Worm (Caenorhabditis elegans): ENCODE data around the gene K09B11.5.
"Not testable (repeated sequence)": the region's sequence is repeated elsewhere in the genome, so short reads cannot be mapped to it uniquely, and the experiment has no call there.

K09B11.5 gene

DNA sequence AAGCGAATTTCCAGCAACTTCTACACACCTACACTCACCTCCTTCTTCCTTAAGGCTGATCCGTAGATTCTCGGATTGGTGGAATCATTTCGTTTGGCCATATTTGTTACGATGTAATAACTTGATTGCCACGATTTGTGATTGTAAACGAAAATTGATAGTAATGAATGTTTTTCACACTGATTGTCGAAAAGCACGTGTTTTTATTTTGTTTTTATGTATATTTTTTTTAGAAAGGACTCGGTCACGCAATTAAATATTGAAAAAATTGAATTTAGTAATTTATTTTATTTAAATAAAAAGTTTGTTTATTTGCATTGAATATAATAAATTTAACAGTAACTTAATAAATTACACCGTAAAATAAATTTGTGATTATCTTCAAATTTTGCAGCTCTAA lies at the start of gene K09B11.5:
K09B11.5 (minus strand) TSS at position 101 of the 400 bp plus-strand sequence.
- not testable (repeated sequence) for TF ChIP-seq ztf-29 (GFP tag; IDR thresholded peaks at IDR 0.05); flt-1 (GFP tag; IDR thresholded peaks at IDR 0.05); med-1 (GFP tag; optimal IDR thresholded peaks at IDR 0.05; ENCODE audit: insufficient read depth)

DNA sequence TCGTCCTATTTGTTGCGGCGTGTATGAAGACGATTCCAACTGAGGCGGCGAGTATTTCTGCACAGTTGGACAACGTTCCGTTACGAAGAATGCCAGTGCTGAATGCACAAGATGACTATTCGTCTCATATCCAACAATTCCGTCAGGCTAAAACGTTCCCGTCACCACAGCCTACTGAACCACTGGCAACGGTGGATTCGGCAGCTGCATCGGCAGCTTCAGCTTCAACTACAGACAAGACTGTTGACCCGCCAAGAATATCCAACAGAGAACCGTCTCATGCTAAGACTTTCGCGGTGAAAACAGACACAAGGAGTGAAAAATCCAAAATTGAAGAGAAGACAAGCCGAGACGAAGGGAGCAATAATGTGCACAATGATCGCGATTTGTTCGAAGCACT lies 49.8 kb upstream of the K09B11.5 start:
- TF ChIP-seq tab-1 (GFP tag; IDR thresholded peaks at IDR 0.05) = no peak
- no peak for TF ChIP-seq cog-1 (tag; optimal IDR thresholded peaks at IDR 0.05)
- no peak for TF ChIP-seq T22C8.4 (GFP tag; IDR thresholded peaks at IDR 0.05)

DNA sequence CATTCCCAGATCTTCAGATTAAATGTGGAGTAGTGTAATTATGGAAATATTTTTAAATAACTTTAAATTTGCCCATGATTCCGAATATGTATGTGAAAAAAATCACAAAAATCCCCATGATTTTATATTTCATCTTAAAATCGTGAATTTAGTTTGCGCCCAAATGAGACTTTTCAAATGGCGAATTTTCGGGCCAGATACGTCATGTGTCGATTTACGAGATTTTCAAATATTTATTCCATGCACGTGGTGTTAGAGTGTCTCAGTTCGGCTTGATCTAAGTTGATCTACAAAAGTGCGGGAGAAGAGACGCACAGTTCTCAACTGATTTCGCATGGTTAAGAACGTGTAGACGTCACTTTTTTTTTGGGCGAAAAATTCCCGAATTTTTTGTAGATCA lies 48.7 kb upstream of the K09B11.5 start, which contains the start of gene Y38H8A.1:
Y38H8A.1 (plus strand) TSS at position 301 of the 400 bp plus-strand sequence.
- TF ChIP-seq T22C8.4 (GFP tag; IDR thresholded peaks at IDR 0.05) = no peak
- no peak for TF ChIP-seq flt-1 (GFP tag; IDR thresholded peaks at IDR 0.05)
- TF ChIP-seq ref-1 (GFP tag; conservative IDR thresholded peaks at IDR 0.05) = no peak
- TF ChIP-seq tab-1 (GFP tag; IDR thresholded peaks at IDR 0.05) = no peak
- no peak for TF ChIP-seq ztf-29 (GFP tag; IDR thresholded peaks at IDR 0.05)
- no peak for TF ChIP-seq ztf-23 (GFP tag; IDR thresholded peaks at IDR 0.05)
- TF ChIP-seq med-1 (GFP tag; optimal IDR thresholded peaks at IDR 0.05; ENCODE audit: insufficient read depth) = no peak
- no peak for TF ChIP-seq cog-1 (tag; optimal IDR thresholded peaks at IDR 0.05)
- TF ChIP-seq klf-2 (GFP tag; conservative IDR thresholded peaks at IDR 0.05) = no peak

DNA sequence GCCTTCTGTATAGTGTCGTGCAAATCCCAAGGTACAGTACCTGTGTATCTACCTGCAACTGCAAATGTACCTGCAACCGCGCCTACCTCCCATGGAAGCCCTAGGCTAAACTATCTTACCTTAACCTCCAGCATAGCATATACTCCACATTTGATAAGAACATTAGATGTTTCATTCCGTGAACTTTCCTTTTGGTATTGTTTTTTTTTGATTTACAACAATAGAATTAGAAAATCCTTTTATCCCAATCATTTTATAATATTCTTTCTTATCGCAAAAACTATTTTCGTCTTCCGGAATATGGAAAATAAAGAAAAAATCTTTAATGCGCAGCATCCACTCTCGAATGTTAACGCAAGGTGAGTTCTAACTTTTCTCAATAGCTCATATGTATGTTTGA lies 40.3 kb upstream of the K09B11.5 start, which contains the start of gene Y38H8A.2:
Y38H8A.2 (plus strand) TSS at position 301 of the 400 bp plus-strand sequence.
- TF ChIP-seq ref-1 (GFP tag; conservative IDR thresholded peaks at IDR 0.05) (no peak), flt-1 (GFP tag; IDR thresholded peaks at IDR 0.05) (no peak), T22C8.4 (GFP tag; IDR thresholded peaks at IDR 0.05) (no peak), ztf-23 (GFP tag; IDR thresholded peaks at IDR 0.05) (no peak), tab-1 (GFP tag; IDR thresholded peaks at IDR 0.05) (no peak), med-1 (GFP tag; optimal IDR thresholded peaks at IDR 0.05; ENCODE audit: insufficient read depth) (no peak), klf-2 (GFP tag; conservative IDR thresholded peaks at IDR 0.05) (no peak), cog-1 (tag; optimal IDR thresholded peaks at IDR 0.05) (no peak), ztf-29 (GFP tag; IDR thresholded peaks at IDR 0.05) (no peak)

DNA sequence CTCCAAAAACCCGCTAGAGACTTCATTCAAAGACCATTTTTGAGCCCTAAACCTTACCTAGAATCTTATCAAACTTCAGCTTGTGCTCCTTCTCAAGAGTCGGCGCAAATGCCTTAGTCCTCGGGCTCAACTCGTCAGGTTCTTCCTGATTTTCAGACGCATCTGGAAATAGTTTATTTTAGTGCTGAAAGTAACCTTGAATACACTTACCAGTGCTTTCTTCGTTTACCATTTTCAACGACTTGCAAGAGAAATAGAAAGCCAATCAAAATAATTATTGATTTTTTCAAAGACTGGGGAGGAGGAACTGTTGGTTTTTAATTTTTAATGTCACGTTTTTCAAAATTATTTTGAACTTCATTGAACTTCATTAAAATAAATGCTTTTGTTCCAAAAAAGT lies 38.2 kb upstream of the K09B11.5 start, which contains the start of the genes ttbk-8.1 and Y38H8A.4:
ttbk-8.1 (plus strand) TSS at position 301 of the 400 bp plus-strand sequence.
Y38H8A.4 (minus strand) TSS at position 366 of the 400 bp plus-strand sequence.
- TF ChIP-seq tab-1 (GFP tag; IDR thresholded peaks at IDR 0.05) (no peak), ztf-29 (GFP tag; IDR thresholded peaks at IDR 0.05) (no peak), ztf-23 (GFP tag; IDR thresholded peaks at IDR 0.05) (no peak), klf-2 (GFP tag; conservative IDR thresholded peaks at IDR 0.05) (no peak), med-1 (GFP tag; optimal IDR thresholded peaks at IDR 0.05; ENCODE audit: insufficient read depth) (no peak), cog-1 (tag; optimal IDR thresholded peaks at IDR 0.05) (no peak), T22C8.4 (GFP tag; IDR thresholded peaks at IDR 0.05) (no peak), flt-1 (GFP tag; IDR thresholded peaks at IDR 0.05) (no peak), ref-1 (GFP tag; conservative IDR thresholded peaks at IDR 0.05) (no peak)

DNA sequence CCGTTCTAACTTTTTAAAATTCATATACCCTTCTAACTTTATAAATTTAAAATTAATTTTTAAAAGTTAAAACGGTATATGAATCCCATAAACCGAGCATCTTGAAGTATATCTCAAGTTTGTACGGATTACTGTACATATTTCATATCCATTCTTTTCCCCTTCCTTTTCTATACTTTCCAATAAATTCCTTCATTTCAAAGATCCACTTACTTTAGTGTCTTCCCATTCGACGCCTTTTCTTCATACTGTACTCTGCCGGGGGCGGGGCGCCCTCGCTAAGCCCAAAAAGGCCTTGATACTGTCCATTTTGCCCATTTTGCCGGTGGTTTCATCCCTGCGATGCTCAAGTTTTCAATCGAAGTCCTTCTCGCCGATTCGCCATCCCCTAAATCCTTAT lies 32.0 kb upstream of the K09B11.5 start, which contains the start of gene fezf-1:
fezf-1 (plus strand) TSS at position 301 of the 400 bp plus-strand sequence.
- TF ChIP-seq klf-2 (GFP tag; conservative IDR thresholded peaks at IDR 0.05) = no peak
- TF ChIP-seq ztf-23 (GFP tag; IDR thresholded peaks at IDR 0.05) = no peak
- no peak for TF ChIP-seq tab-1 (GFP tag; IDR thresholded peaks at IDR 0.05)
- TF ChIP-seq med-1 (GFP tag; optimal IDR thresholded peaks at IDR 0.05; ENCODE audit: insufficient read depth) = no peak
- TF ChIP-seq ref-1 (GFP tag; conservative IDR thresholded peaks at IDR 0.05) = no peak

DNA sequence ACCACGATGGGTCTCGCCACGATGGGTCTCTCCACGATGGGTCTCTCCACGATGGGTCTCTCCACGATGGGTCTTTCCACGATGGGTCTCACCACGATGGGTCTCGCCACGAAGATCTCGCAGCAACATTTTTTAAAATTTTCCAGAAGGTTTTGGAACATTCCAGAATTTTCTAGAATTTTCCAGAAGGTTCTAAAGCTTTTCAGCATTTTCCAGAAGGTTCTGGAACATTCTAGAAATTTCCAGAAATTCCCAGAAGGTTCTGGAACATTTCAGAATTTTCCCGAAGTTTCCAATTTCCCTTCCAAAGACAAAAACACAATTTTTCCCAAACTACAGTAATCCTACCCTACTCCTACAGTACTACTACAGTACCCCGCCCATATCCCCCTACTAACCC lies 30.8 kb upstream of the K09B11.5 start:
- 0 out of 2 replicates have a peak, but pooled peaks have one; percentile 5 for TF ChIP-seq flt-1 (GFP tag; IDR thresholded peaks at IDR 0.05)

DNA sequence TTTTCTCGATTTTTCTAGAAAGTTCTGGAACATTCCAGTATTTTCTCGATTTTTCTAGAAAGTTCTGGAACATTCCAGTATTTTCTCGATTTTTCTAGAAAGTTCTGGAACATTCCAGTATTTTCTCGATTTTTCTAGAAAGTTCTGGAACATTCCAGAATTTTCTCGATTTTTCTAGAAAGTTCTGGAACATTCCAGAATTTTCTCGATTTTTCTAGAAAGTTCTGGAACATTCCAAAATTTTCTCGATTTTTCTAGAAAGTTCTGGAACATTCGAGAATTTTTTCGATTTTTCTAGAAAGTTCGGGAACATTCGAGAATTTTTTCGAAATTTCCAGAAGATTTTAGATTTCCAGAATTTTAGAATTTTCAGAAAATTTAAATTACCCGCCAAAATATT lies 30.1 kb upstream of the K09B11.5 start:
- TF ChIP-seq ref-1 (GFP tag; conservative IDR thresholded peaks at IDR 0.05) = peak; percentile 50; the same call in 1 of the 2 replicates
- peak; percentile 89 for TF ChIP-seq flt-1 (GFP tag; IDR thresholded peaks at IDR 0.05)

DNA sequence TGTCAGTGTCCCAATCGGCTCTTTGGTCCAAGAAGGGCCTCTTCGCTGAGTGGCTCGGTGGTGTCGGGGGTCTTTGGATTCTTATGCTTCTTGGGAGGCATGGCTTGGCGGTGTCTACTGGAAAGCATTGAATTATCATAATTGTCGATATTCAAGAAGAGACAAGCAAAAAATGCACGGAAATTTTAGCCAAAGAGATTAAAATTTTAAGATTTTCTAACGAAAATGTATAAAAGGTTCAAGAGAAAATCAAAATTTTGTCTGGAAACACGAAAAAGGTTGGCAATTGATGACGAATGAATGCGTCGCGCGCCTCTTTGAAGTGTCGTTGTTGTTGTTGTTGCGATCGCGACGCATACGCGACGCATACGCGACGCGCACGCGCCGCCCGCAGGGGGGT lies 27.1 kb upstream of the K09B11.5 start, which contains the start of gene Y38H8A.12:
Y38H8A.12 (minus strand) TSS at position 101 of the 400 bp plus-strand sequence.
- no peak for TF ChIP-seq ztf-29 (GFP tag; IDR thresholded peaks at IDR 0.05)
- TF ChIP-seq med-1 (GFP tag; optimal IDR thresholded peaks at IDR 0.05; ENCODE audit: insufficient read depth) = no peak
- TF ChIP-seq ref-1 (GFP tag; conservative IDR thresholded peaks at IDR 0.05) = no peak
- no peak for TF ChIP-seq klf-2 (GFP tag; conservative IDR thresholded peaks at IDR 0.05)
- TF ChIP-seq ztf-23 (GFP tag; IDR thresholded peaks at IDR 0.05) = no peak
- no peak for TF ChIP-seq T22C8.4 (GFP tag; IDR thresholded peaks at IDR 0.05)
- TF ChIP-seq tab-1 (GFP tag; IDR thresholded peaks at IDR 0.05) = no peak
- TF ChIP-seq flt-1 (GFP tag; IDR thresholded peaks at IDR 0.05) = no peak
- no peak for TF ChIP-seq cog-1 (tag; optimal IDR thresholded peaks at IDR 0.05)

DNA sequence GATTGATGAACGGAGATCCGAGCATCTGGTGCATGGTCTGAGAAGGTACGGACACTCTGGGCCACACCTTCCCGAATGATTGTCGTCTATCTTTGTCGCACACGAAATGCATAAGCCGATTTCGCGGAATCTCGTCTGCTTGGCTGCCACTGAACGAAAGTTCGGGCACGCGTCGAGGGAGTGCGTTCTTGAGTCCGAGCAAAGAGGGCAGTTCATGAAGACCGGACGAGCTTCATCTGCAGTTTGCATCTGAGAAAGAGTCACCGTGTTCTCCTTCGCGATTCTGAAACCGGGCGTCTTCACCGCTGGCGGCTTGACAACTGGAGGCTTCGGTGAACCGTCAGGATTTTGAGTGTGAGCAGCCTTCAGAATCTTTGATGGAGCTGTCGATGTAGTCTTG lies 24.4 kb upstream of the K09B11.5 start:
- no peak for TF ChIP-seq T22C8.4 (GFP tag; IDR thresholded peaks at IDR 0.05)
- no peak for TF ChIP-seq med-1 (GFP tag; optimal IDR thresholded peaks at IDR 0.05; ENCODE audit: insufficient read depth)
- no peak for TF ChIP-seq klf-2 (GFP tag; conservative IDR thresholded peaks at IDR 0.05)
- no peak for TF ChIP-seq ztf-29 (GFP tag; IDR thresholded peaks at IDR 0.05)
- TF ChIP-seq tab-1 (GFP tag; IDR thresholded peaks at IDR 0.05) = no peak

DNA sequence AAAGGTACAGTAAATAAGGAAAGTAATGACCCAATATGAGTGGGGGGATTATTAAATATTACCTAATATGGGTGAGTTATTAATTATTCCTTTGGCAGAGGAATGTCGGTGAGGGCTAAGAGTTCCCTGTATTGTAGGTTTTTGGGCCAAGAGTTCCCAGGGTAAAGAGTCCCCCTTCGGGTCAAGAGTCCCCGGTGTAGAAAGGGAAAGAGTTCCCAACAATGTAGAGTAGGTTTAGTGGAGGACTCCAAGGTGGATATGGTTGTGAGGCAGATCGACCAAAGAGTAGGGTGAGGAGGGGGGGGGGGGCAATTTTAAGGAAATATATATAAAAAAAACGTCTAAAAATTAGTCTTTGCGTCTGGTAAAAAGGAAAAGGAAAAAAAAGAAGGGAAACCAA lies 23.1 kb upstream of the K09B11.5 start:
- no peak for TF ChIP-seq med-1 (GFP tag; optimal IDR thresholded peaks at IDR 0.05; ENCODE audit: insufficient read depth)
- TF ChIP-seq klf-2 (GFP tag; conservative IDR thresholded peaks at IDR 0.05) = no peak
- no peak for TF ChIP-seq ztf-29 (GFP tag; IDR thresholded peaks at IDR 0.05)
- no peak for TF ChIP-seq flt-1 (GFP tag; IDR thresholded peaks at IDR 0.05)
- TF ChIP-seq ztf-23 (GFP tag; IDR thresholded peaks at IDR 0.05) = no peak
- TF ChIP-seq ref-1 (GFP tag; conservative IDR thresholded peaks at IDR 0.05) = no peak
- TF ChIP-seq cog-1 (tag; optimal IDR thresholded peaks at IDR 0.05) = no peak
- TF ChIP-seq T22C8.4 (GFP tag; IDR thresholded peaks at IDR 0.05) = no peak
- TF ChIP-seq tab-1 (GFP tag; IDR thresholded peaks at IDR 0.05) = no peak

All from whole organism, midembryonic.